Worm (Caenorhabditis elegans): Measurements from ENCODE around the gene hacd-1.

Gene hacd-1

ce11 chrV:1442042-1442441 is 18.1 kb upstream of the hacd-1 start, which contains the start of gene cnc-11:
Gene cnc-11 (plus strand): TSS chrV:1442342.
- peak in 1 of 2 experiments; percentile 65 for TF ChIP-seq unc-62 (GFP tag; optimal IDR thresholded peaks at IDR 0.05 in 1 of 2)
- no peak for TF ChIP-seq unc-62 (tag; optimal IDR thresholded peaks at IDR 0.05)
- no peak for TF ChIP-seq lsy-2 (tag; optimal IDR thresholded peaks at IDR 0.05)

- no peak for TF ChIP-seq madf-5 (GFP tag; IDR thresholded peaks at IDR 0.05)
- no peak for TF ChIP-seq lin-29 (GFP tag; IDR thresholded peaks at IDR 0.05)
- TF ChIP-seq nhr-11 (tag; optimal IDR thresholded peaks at IDR 0.05), result no peak
- TF ChIP-seq fkh-10 (GFP tag; optimal IDR thresholded peaks at IDR 0.05), result no peak
- no peak for TF ChIP-seq mdl-1 (tag; optimal IDR thresholded peaks at IDR 0.05)
- TF ChIP-seq egl-27 (tag; optimal IDR thresholded peaks at IDR 0.05), result no peak
- TF ChIP-seq zip-11 (GFP tag; IDR thresholded peaks at IDR 0.05), result no peak
- TF ChIP-seq nhr-102 (tag; optimal IDR thresholded peaks at IDR 0.05), result no peak
- TF ChIP-seq arid-1 (GFP tag; conservative IDR thresholded peaks at IDR 0.05), result no peak
- no peak for TF ChIP-seq nhr-41 (GFP tag; IDR thresholded peaks at IDR 0.05)
- TF ChIP-seq Y105C5A.15 (GFP tag; IDR thresholded peaks at IDR 0.05), result no peak
- no peak for TF ChIP-seq T20F7.1 (GFP tag; optimal IDR thresholded peaks at IDR 0.05)
- no peak for TF ChIP-seq hlh-30 (tag; optimal IDR thresholded peaks at IDR 0.05; ENCODE audit: insufficient read depth)
- TF ChIP-seq nhr-25 (tag; optimal IDR thresholded peaks at IDR 0.05; ENCODE audit: borderline replicate concordance, insufficient read depth), result no peak
- TF ChIP-seq spr-1 (tag; optimal IDR thresholded peaks at IDR 0.05), result no peak
- TF ChIP-seq daf-19 (GFP tag; conservative IDR thresholded peaks at IDR 0.05), result no peak
- no peak for TF ChIP-seq dve-1 (tag; optimal IDR thresholded peaks at IDR 0.05; ENCODE audit: insufficient read depth)
Measured at ce11 chrV:1444180-1444579, 16.0 kb upstream of the hacd-1 start, which contains the start of gene cnc-1. Gene cnc-1 (minus strand): TSS chrV:1444280.

- TF ChIP-seq unc-62 (GFP tag; optimal IDR thresholded peaks at IDR 0.05 in 1 of 2) (no peak), unc-62 (tag; optimal IDR thresholded peaks at IDR 0.05) (no peak), Y48G9A.11 (GFP tag; IDR thresholded peaks at IDR 0.05) (no peak), unc-39 (tag; optimal IDR thresholded peaks at IDR 0.05) (no peak), ceh-44 (GFP tag; IDR thresholded peaks at IDR 0.05) (no peak), nhr-25 (tag; optimal IDR thresholded peaks at IDR 0.05; ENCODE audit: borderline replicate concordance, insufficient read depth) (no peak), nhr-6 (tag; optimal IDR thresholded peaks at IDR 0.05) (no peak), F37D6.2 (tag; optimal IDR thresholded peaks at IDR 0.05) (no peak), zip-2 (tag; optimal IDR thresholded peaks at IDR 0.05) (no peak), nhr-77 (tag; optimal IDR thresholded peaks at IDR 0.05) (no peak), mes-2 (tag; optimal IDR thresholded peaks at IDR 0.05; ENCODE audit: poor library complexity, severe bottlenecking) (no peak), D1046.2 (GFP tag; IDR thresholded peaks at IDR 0.05) (no peak), dpl-1 (GFP tag; optimal IDR thresholded peaks at IDR 0.05) (no peak), fkh-10 (GFP tag; optimal IDR thresholded peaks at IDR 0.05) (no peak)
Measured at ce11 chrV:1445081-1445480, 15.1 kb upstream of the hacd-1 start, which contains the start of gene cnc-5. Gene cnc-5 (plus strand): TSS chrV:1445381.

ce11 chrV:1447079-1447478 is 13.1 kb upstream of the hacd-1 start, which contains the start of gene cnc-4:
Gene cnc-4 (plus strand): TSS chrV:1447195.
- TF ChIP-seq snpc-4 (tag; optimal IDR thresholded peaks at IDR 0.05) (no peak), unc-62 (GFP tag; optimal IDR thresholded peaks at IDR 0.05 in 1 of 2) (no peak), unc-62 (tag; optimal IDR thresholded peaks at IDR 0.05) (no peak), daf-16 (GFP tag; optimal IDR thresholded peaks at IDR 0.05) (no peak), daf-16 (tag; optimal IDR thresholded peaks at IDR 0.05) (no peak), set-16 (GFP tag; IDR thresholded peaks at IDR 0.05) (no peak), nhr-11 (tag; optimal IDR thresholded peaks at IDR 0.05) (no peak), spr-1 (tag; optimal IDR thresholded peaks at IDR 0.05) (no peak), ztf-7 (tag; optimal IDR thresholded peaks at IDR 0.05) (no peak), mes-2 (tag; optimal IDR thresholded peaks at IDR 0.05; ENCODE audit: poor library complexity, severe bottlenecking) (no peak), nhr-48 (tag; optimal IDR thresholded peaks at IDR 0.05) (no peak), snpc-1.2 (GFP tag; IDR thresholded peaks at IDR 0.05) (no peak), dpl-1 (GFP tag; optimal IDR thresholded peaks at IDR 0.05) (no peak), Y48G9A.11 (GFP tag; IDR thresholded peaks at IDR 0.05) (no peak), mxl-3 (GFP tag; optimal IDR thresholded peaks at IDR 0.05) (no peak), nhr-10 (tag; optimal IDR thresholded peaks at IDR 0.05) (no peak), zip-11 (GFP tag; IDR thresholded peaks at IDR 0.05) (no peak), nhr-237 (tag; optimal IDR thresholded peaks at IDR 0.05) (no peak)

Data from whole organism, L4 larva.